Worm (Caenorhabditis elegans): Measurements from ENCODE around the gene lias-1.

lias-1 gene

DNA sequence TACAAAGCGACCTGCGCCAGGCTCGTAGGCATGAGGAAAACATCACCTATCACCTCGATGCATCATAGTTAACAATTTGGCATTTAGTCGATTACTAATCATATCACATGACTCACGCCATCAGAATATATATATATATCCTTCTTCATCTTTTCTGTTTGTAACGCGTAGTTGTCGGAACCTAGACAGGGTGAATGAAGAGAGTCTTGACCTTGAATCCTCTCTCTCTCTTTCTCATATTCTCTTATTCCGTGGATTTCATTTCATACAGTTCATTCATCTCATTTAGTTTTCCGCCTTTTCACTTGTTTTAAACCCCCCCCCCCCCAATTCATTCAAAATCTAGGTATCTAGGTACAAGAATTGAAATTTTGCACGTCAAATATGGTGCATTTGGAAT is 24.7 kb downstream of the lias-1 start:
- TF ChIP-seq sma-9 (GFP tag; optimal IDR thresholded peaks at IDR 0.05) (no peak), sma-9 (tag; optimal IDR thresholded peaks at IDR 0.05) (no peak), sma-3 (GFP tag; optimal IDR thresholded peaks at IDR 0.05) (peak; percentile 40)

DNA sequence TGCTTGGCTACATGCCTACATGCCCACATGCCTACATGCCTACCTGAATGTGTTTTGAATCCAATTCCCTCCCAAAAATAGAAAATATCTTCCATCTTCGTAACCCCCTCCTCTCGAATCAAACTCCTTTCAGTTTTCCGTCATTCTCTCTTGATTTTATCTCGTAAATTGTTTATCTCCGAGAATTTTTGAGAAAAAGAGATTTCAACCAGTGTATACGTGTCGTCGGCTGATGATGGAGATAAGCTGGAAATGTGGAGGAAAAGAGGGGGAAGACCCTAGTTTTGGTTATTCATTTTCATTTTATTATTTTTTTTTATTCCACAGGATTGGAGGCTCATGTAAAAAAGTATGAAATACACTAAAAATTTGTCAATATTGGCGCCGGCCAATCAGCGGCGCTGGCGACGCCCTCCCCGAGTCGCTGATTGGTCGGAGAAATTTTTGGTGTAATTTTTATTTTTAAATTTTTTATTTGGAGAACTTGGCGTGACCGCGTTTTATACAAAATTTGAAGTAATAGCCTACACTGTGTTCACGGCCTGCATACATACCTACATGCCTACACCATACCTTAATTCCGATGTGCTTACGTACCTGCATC is 26.0 kb downstream of the lias-1 start:
- TF ChIP-seq ceh-16 (tag; optimal IDR thresholded peaks at IDR 0.05), result peak; percentile 44
- TF ChIP-seq F13H6.1 (tag; optimal IDR thresholded peaks at IDR 0.05), result no peak
- TF ChIP-seq ama-1 (optimal IDR thresholded peaks at IDR 0.05), result no peak
- peak; percentile 58 for TF ChIP-seq elt-1 (tag; optimal IDR thresholded peaks at IDR 0.05)

DNA sequence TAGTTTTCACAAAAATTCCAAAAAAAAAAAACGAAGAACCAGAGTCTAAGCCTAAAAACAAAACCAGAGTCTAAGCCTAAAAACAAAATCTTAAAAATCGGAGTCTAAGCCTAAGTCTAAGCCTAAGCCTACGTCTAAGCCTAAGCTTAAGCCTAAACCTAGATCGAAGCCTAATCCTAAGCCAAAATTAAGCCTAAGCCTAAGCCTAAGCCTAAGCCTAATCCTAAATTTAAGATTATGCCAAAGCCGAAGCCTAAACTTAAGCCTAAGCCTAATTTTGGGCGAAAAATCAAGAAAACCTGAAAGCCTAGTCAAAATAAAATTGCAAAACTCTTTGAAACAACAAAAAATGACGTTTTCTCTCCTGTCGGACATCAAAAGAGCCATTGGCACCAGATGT is 27.5 kb downstream of the lias-1 start:
- TF ChIP-seq nhr-21 (tag; optimal IDR thresholded peaks at IDR 0.05) (no peak), sem-4 (tag; optimal IDR thresholded peaks at IDR 0.05) (no peak), zag-1 (tag; optimal IDR thresholded peaks at IDR 0.05) (no peak), mdl-1 (tag; optimal IDR thresholded peaks at IDR 0.05) (no peak), C34F6.9 (tag; optimal IDR thresholded peaks at IDR 0.05) (no peak), blmp-1 (tag; optimal IDR thresholded peaks at IDR 0.05; ENCODE audit: insufficient read depth) (no peak)

DNA sequence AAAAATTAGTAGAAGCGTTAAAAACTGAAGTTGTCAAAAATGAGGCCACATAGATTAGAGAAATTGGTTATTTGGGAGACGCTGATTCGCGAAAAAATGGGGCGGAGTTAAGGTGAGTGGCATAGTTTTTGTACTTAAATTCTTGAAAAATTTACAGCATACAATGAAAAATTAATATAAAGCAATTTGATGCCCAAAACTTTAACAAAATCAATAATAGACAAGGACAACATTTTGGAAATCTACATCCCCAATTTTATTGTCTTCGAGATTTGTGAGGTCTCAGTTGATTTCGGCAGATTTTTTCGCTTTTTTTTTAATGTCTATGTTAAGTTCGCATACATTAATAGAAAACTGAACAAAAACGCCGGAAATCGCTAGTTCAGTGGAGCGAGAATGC is 28.7 kb downstream of the lias-1 start:
- TF ChIP-seq C34F6.9 (tag; optimal IDR thresholded peaks at IDR 0.05), result peak; percentile 6
- no peak for TF ChIP-seq aly-2 (tag; optimal IDR thresholded peaks at IDR 0.05)
- no peak for TF ChIP-seq ceh-16 (tag; optimal IDR thresholded peaks at IDR 0.05)
- no peak for TF ChIP-seq blmp-1 (tag; optimal IDR thresholded peaks at IDR 0.05; ENCODE audit: insufficient read depth)
- peak in 1 of 2 experiments; percentile 39 for TF ChIP-seq lsy-2 (tag; optimal IDR thresholded peaks at IDR 0.05)
- no peak for TF ChIP-seq lin-11 (tag; optimal IDR thresholded peaks at IDR 0.05)
- no peak for TF ChIP-seq egl-27 (tag; optimal IDR thresholded peaks at IDR 0.05)
- peak; percentile 29 for TF ChIP-seq unc-55 (GFP tag; optimal IDR thresholded peaks at IDR 0.05)
- no peak for TF ChIP-seq nhr-77 (tag; optimal IDR thresholded peaks at IDR 0.05)
- no peak for TF ChIP-seq snpc-4 (tag; optimal IDR thresholded peaks at IDR 0.05)
- no peak for TF ChIP-seq Y55F3AM.14 (GFP tag; optimal IDR thresholded peaks at IDR 0.05)
- peak; percentile 60 for TF ChIP-seq sma-3 (GFP tag; optimal IDR thresholded peaks at IDR 0.05)
- TF ChIP-seq nhr-23 (tag; optimal IDR thresholded peaks at IDR 0.05), result no peak
- no peak for TF ChIP-seq nhr-237 (tag; optimal IDR thresholded peaks at IDR 0.05)
- TF ChIP-seq unc-62 (GFP tag; optimal IDR thresholded peaks at IDR 0.05), result no peak
- no peak for TF ChIP-seq sem-4 (tag; optimal IDR thresholded peaks at IDR 0.05)
- TF ChIP-seq gmeb-1 (tag; optimal IDR thresholded peaks at IDR 0.05), result peak; percentile 0
- no peak for TF ChIP-seq ztf-11 (tag; optimal IDR thresholded peaks at IDR 0.05)
- TF ChIP-seq ztf-4 (tag; optimal IDR thresholded peaks at IDR 0.05), result no peak
- TF ChIP-seq peb-1 (tag; optimal IDR thresholded peaks at IDR 0.05), result no peak
- no peak for TF ChIP-seq nhr-129 (tag; optimal IDR thresholded peaks at IDR 0.05)

DNA sequence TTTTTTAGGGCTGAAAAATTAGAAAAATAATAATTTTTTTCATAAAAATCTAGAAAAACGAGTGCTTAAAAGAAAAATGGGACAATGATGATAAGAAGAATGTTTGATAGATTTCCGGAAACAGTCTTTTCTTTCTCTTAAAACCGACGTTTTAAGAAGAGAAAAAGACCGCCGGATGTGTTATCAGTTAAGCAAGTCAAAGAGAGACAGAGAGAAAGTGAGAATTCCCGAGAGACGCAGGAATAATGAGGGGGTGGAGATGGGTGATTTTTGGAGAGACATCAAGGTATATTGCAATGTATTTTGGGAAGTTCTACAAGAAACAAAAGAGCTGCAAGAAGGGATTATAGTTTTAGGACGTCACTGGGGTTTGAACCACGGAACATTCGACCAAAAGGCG is 29.4 kb downstream of the lias-1 start, which contains the start of gene C34C12.9:
Gene C34C12.9, minus strand, starts transcription at position 16 of the 400 bp plus-strand sequence.
- TF ChIP-seq sem-4 (tag; optimal IDR thresholded peaks at IDR 0.05) (no peak), ceh-16 (tag; optimal IDR thresholded peaks at IDR 0.05) (no peak)

DNA sequence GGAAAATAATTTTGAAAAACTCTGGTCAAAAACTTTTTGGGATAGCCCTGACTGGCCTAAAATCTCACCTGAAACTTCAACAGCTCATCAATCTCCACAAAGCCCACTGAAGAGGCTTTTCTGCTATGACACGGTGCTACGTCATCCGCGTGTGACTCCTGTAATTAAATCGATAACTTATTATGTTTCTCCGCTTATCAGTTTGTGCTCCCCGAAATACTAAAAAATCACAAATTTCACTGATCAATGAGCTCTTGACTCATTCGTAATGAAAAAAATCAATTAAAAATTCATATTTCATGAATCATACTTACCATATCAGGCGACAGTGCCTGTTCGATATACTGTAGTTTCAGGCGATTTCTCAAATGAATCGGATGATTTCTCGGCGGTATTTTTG is 29.9 kb downstream of the lias-1 start:
- TF ChIP-seq fos-1 (tag; optimal IDR thresholded peaks at IDR 0.05), result peak; percentile 79
- no peak for TF ChIP-seq nhr-237 (tag; optimal IDR thresholded peaks at IDR 0.05)

DNA sequence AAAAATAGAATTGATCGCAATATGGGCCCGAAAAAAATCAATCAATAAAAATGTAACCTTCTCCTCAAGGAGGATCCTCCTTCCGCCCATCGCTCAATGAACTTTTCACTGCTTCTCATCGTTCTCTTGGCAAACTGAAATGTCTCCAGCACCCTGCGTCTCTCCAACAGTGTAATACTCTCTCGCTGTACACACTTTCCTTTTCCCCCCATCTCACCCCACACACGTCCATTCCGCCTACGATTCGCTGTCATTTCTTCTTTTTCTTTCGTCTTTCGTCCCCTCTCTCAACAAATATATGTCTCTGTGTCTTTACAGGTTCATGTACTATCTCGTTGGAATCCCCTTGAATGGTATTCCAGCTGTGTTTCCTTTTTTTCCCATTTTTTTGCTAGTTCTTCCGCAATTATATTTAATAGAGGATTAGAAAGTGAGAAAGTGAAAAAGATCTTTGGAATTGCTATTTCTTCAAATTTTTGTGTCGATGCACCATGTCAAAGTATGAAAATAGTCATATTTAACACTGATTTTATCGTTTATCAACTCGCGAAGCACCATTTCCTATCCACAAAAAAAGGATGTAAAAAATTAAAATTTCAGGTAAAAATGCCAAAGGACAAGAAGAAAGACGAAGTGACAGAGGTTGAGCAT is 33.4 kb downstream of the lias-1 start, which contains the start of gene rsu-1:
Gene rsu-1, plus strand, starts transcription at position 601 of the 651 bp plus-strand sequence.
- TF ChIP-seq dmd-4 (tag; optimal IDR thresholded peaks at IDR 0.05) (no peak), sem-4 (tag; optimal IDR thresholded peaks at IDR 0.05) (peak; percentile 34), mdl-1 (tag; optimal IDR thresholded peaks at IDR 0.05) (no peak), blmp-1 (tag; optimal IDR thresholded peaks at IDR 0.05; ENCODE audit: insufficient read depth) (peak; percentile 74), nhr-129 (tag; optimal IDR thresholded peaks at IDR 0.05) (peak; percentile 77), mab-5 (tag; optimal IDR thresholded peaks at IDR 0.05) (no peak), ama-1 (optimal IDR thresholded peaks at IDR 0.05) (no peak), Y55F3AM.14 (GFP tag; optimal IDR thresholded peaks at IDR 0.05) (no peak), ceh-16 (tag; optimal IDR thresholded peaks at IDR 0.05) (no peak), ZK546.5 (tag; optimal IDR thresholded peaks at IDR 0.05) (no peak), lin-39 (tag; optimal IDR thresholded peaks at IDR 0.05) (no peak), sma-9 (GFP tag; optimal IDR thresholded peaks at IDR 0.05) (peak; percentile 59), sma-9 (tag; optimal IDR thresholded peaks at IDR 0.05) (no peak), snpc-4 (tag; optimal IDR thresholded peaks at IDR 0.05) (no peak), lin-11 (tag; optimal IDR thresholded peaks at IDR 0.05) (no peak), lsy-2 (tag; optimal IDR thresholded peaks at IDR 0.05) (peak; percentile 33 to 67), egl-27 (tag; optimal IDR thresholded peaks at IDR 0.05) (peak; percentile 28), nhr-237 (tag; optimal IDR thresholded peaks at IDR 0.05) (no peak), nhr-21 (tag; optimal IDR thresholded peaks at IDR 0.05) (peak; percentile 31), ztf-1 (GFP tag; conservative IDR thresholded peaks at IDR 0.05) (no peak), zag-1 (tag; optimal IDR thresholded peaks at IDR 0.05) (no peak), mbf-1 (tag; optimal IDR thresholded peaks at IDR 0.05) (no peak), ztf-4 (tag; optimal IDR thresholded peaks at IDR 0.05) (no peak), peb-1 (tag; optimal IDR thresholded peaks at IDR 0.05) (no peak), nhr-10 (tag; optimal IDR thresholded peaks at IDR 0.05) (no peak)
